Fruit fly (Drosophila melanogaster) whole organism, embryonic: ENCODE measurements around the gene cnc.

Experiments used
- Aef1 ChIP-seq: fragments of 200-800 bp; sonication (Bioruptor generic); IDR thresholded peaks from 3 replicates; pipeline ENCODE4 v1.3.6; 2022; ENCODE audit warnings: missing biosample characterization, missing genetic modification characterization
- Asciz ChIP-seq: fragments of 200-800 bp; sonication (Bioruptor generic); optimal IDR thresholded peaks from 2 replicates; lab custom pipeline; 2017; ENCODE audit warnings: missing biosample characterization, mild to moderate bottlenecking, missing genetic modification characterization, missing genetic modification reagents
- CG1024 ChIP-seq: fragments of 200-800 bp; sonication (Bioruptor generic); IDR thresholded peaks from 2 replicates; pipeline ENCODE4 v1.3.6; 2022; ENCODE audit warnings: missing biosample characterization, missing genetic modification characterization
- CG10979 ChIP-seq: fragments of 200-800 bp; sonication (Bioruptor generic); optimal IDR thresholded peaks from 2 replicates; lab custom pipeline; 2018; ENCODE audit warnings: missing biosample characterization, mild to moderate bottlenecking, missing genetic modification characterization, moderate library complexity
- CG12155 ChIP-seq: fragments of 200-800 bp; sonication (Bioruptor generic); optimal IDR thresholded peaks from 3 replicates; lab custom pipeline; 2016; ENCODE audit warnings: missing biosample characterization, missing genetic modification characterization
- CG13424 ChIP-seq: fragments of 200-800 bp; sonication (Bioruptor generic); optimal IDR thresholded peaks from 2 replicates; lab custom pipeline; 2019; ENCODE audit warnings: missing biosample characterization, mild to moderate bottlenecking, missing genetic modification characterization, moderate library complexity
- CG14710 ChIP-seq: fragments of 200-800 bp; sonication (Bioruptor generic); optimal IDR thresholded peaks from 3 replicates; lab custom pipeline; 2019; ENCODE audit warnings: missing biosample characterization, mild to moderate bottlenecking, missing genetic modification characterization, moderate library complexity
- CG15479 ChIP-seq: fragments of 200-800 bp; sonication (Bioruptor generic); optimal IDR thresholded peaks from 3 replicates; lab custom pipeline; 2019; ENCODE audit warnings: missing biosample characterization, mild to moderate bottlenecking, missing genetic modification characterization, moderate library complexity
- CG15696 ChIP-seq: fragments of 200-800 bp; sonication (Bioruptor generic); optimal IDR thresholded peaks from 2 replicates; lab custom pipeline; 2019; ENCODE audit warnings: missing biosample characterization, mild to moderate bottlenecking, missing genetic modification characterization, moderate library complexity
- CG18764 ChIP-seq: fragments of 200-800 bp; sonication (Bioruptor generic); optimal IDR thresholded peaks from 3 replicates; lab custom pipeline; 2016; ENCODE audit warnings: missing biosample characterization, missing genetic modification characterization
- CG2129 ChIP-seq: fragments of 200-800 bp; sonication (Bioruptor generic); IDR thresholded peaks from 2 replicates; pipeline ENCODE4 v1.3.6; 2022; ENCODE audit warnings: missing biosample characterization, missing genetic modification characterization; ENCODE audit not compliant: partially characterized antibody
- CG32767 ChIP-seq: fragments of 200-800 bp; sonication (Bioruptor generic); IDR thresholded peaks from 2 replicates; pipeline ENCODE4 v1.3.6; 2022; ENCODE audit warnings: missing biosample characterization, missing genetic modification characterization
- CG4424 ChIP-seq: fragments of 200-800 bp; sonication (Bioruptor generic); optimal IDR thresholded peaks from 3 replicates; lab custom pipeline; 2016; ENCODE audit warnings: missing biosample characterization, missing genetic modification characterization
- CG4820 ChIP-seq: fragments of 200-800 bp; sonication (Bioruptor generic); optimal IDR thresholded peaks from 3 replicates; lab custom pipeline; 2016; ENCODE audit warnings: missing biosample characterization, missing genetic modification characterization
- CG5180 ChIP-seq: fragments of 200-800 bp; sonication (Bioruptor generic); optimal IDR thresholded peaks from 3 replicates; lab custom pipeline; 2017; ENCODE audit warnings: missing biosample characterization, missing genetic modification characterization, mild to moderate bottlenecking, moderate library complexity, missing genetic modification reagents
- CG6791 ChIP-seq: fragments of 200-800 bp; sonication (Bioruptor generic); IDR thresholded peaks from 3 replicates; pipeline ENCODE4 v1.3.6; 2022; ENCODE audit warnings: missing biosample characterization, missing genetic modification characterization; ENCODE audit not compliant: partially characterized antibody
- CG7556 ChIP-seq: fragments of 200-800 bp; sonication (Bioruptor generic); optimal IDR thresholded peaks from 2 replicates; lab custom pipeline; 2017; ENCODE audit warnings: missing biosample characterization, mild to moderate bottlenecking, missing genetic modification characterization
- CG8281 ChIP-seq: fragments of 200-800 bp; sonication (Bioruptor generic); optimal IDR thresholded peaks from 2 replicates; lab custom pipeline; 2018; ENCODE audit warnings: missing biosample characterization, mild to moderate bottlenecking, missing genetic modification characterization, moderate library complexity
- CG9817 ChIP-seq: fragments of 200-800 bp; sonication (Bioruptor generic); optimal IDR thresholded peaks from 2 replicates; lab custom pipeline; 2018; ENCODE audit warnings: missing biosample characterization, mild to moderate bottlenecking, missing genetic modification characterization, moderate library complexity
- Chrac-16 ChIP-seq: fragments of 200-800 bp; sonication (Bioruptor generic); optimal IDR thresholded peaks from 3 replicates; lab custom pipeline; 2016; ENCODE audit warnings: missing biosample characterization, missing genetic modification characterization
- D ChIP-seq, 2 experiments: fragments of 200-800 bp in 1 of 2; fragments of >200 bp in 1 of 2; sonication (Bioruptor generic) in 1 of 2; optimal IDR thresholded peaks; 2 replicates in 1 of 2; 3 replicates in 1 of 2; lab custom pipeline; 2017; ENCODE audit warnings: mild to moderate bottlenecking in 1 of 2, missing biosample characterization in 1 of 2, missing genetic modification characterization in 1 of 2, missing genetic modification reagents in 1 of 2
- Dfd ChIP-seq, 2 experiments: fragments of >200 bp; optimal IDR thresholded peaks; 2 replicates each; lab custom pipeline; 2017; ENCODE audit warnings: missing biosample characterization in 2 of 2, missing genetic modification characterization in 2 of 2
- HHEX ChIP-seq: fragments of 200-800 bp; sonication (Bioruptor generic); optimal IDR thresholded peaks from 3 replicates; lab custom pipeline; 2017; ENCODE audit warnings: missing biosample characterization, mild to moderate bottlenecking, missing genetic modification characterization, missing genetic modification reagents
- Lpt ChIP-seq: fragments of >200 bp; optimal IDR thresholded peaks from 2 replicates; lab custom pipeline; 2018; ENCODE audit warnings: missing biosample characterization, missing genetic modification characterization
- Meics ChIP-seq: fragments of 200-800 bp; sonication (Bioruptor generic); optimal IDR thresholded peaks from 2 replicates; lab custom pipeline; 2017; ENCODE audit warnings: missing biosample characterization, mild to moderate bottlenecking, missing genetic modification characterization
- Ptx1 ChIP-seq: fragments of 200-800 bp; sonication (Bioruptor generic); IDR thresholded peaks from 2 replicates; pipeline ENCODE4 v1.3.6; 2022; ENCODE audit warnings: missing biosample characterization, missing genetic modification characterization
- Sox100B ChIP-seq: fragments of 200-800 bp; sonication (Bioruptor generic); optimal IDR thresholded peaks from 3 replicates; lab custom pipeline; 2018; ENCODE audit warnings: missing biosample characterization, mild to moderate bottlenecking, missing genetic modification characterization
- Sry-β ChIP-seq: fragments of 200-800 bp; sonication (Bioruptor generic); optimal IDR thresholded peaks from 2 replicates; lab custom pipeline; 2018; ENCODE audit warnings: missing biosample characterization, mild to moderate bottlenecking, missing genetic modification characterization, moderate library complexity
- Sry-δ ChIP-seq: fragments of 200-800 bp; sonication (Bioruptor generic); optimal IDR thresholded peaks from 2 replicates; lab custom pipeline; 2016; ENCODE audit warnings: missing biosample characterization, missing genetic modification characterization
- Usf ChIP-seq: fragments of 200-800 bp; sonication (Bioruptor generic); optimal IDR thresholded peaks from 2 replicates; lab custom pipeline; 2017; ENCODE audit warnings: missing genotype, missing biosample characterization, missing genetic modification characterization
- ab ChIP-seq: fragments of 200-800 bp; sonication (Bioruptor generic); optimal IDR thresholded peaks from 2 replicates; lab custom pipeline; 2016; ENCODE audit warnings: missing biosample characterization, missing genetic modification characterization
- caup ChIP-seq: fragments of 200-800 bp; sonication (Bioruptor generic); optimal IDR thresholded peaks from 3 replicates; lab custom pipeline; 2017; ENCODE audit warnings: missing biosample characterization, mild to moderate bottlenecking, missing genetic modification characterization, moderate library complexity; ENCODE audit not compliant: severe bottlenecking
- da ChIP-seq: fragments of 200-800 bp; sonication (Bioruptor generic); optimal IDR thresholded peaks from 2 replicates; lab custom pipeline; 2016; ENCODE audit warnings: missing biosample characterization, missing genetic modification characterization
- dysf ChIP-seq: fragments of 200-800 bp; sonication (Bioruptor generic); IDR thresholded peaks from 3 replicates; pipeline ENCODE4 v1.3.6; 2022; ENCODE audit warnings: missing biosample characterization, missing genetic modification characterization
- en ChIP-seq: fragments of 200-800 bp; sonication (Bioruptor generic); optimal IDR thresholded peaks from 2 replicates; lab custom pipeline; 2016; ENCODE audit warnings: missing biosample characterization, missing genetic modification characterization
- grn ChIP-seq: fragments of 200-800 bp; sonication (Bioruptor generic); optimal IDR thresholded peaks from 3 replicates; lab custom pipeline; 2017; ENCODE audit warnings: missing biosample characterization, missing genetic modification characterization
- inv ChIP-seq: fragments of 200-800 bp; sonication (Bioruptor generic); IDR thresholded peaks from 2 replicates; pipeline ENCODE4 v1.3.6; 2022; ENCODE audit warnings: missing biosample characterization, missing genetic modification characterization; ENCODE audit not compliant: partially characterized antibody
- kay ChIP-seq: fragments of 200-800 bp; sonication (Bioruptor generic); optimal IDR thresholded peaks from 2 replicates; lab custom pipeline; 2016; ENCODE audit warnings: missing biosample characterization, missing genetic modification characterization
- lilli ChIP-seq: fragments of 200-800 bp; sonication (Bioruptor generic); optimal IDR thresholded peaks from 3 replicates; lab custom pipeline; 2016; ENCODE audit warnings: missing biosample characterization, missing genetic modification characterization
- phol ChIP-seq: fragments of 200-800 bp; sonication (Bioruptor generic); optimal IDR thresholded peaks from 3 replicates; lab custom pipeline; 2018; ENCODE audit warnings: missing biosample characterization, mild to moderate bottlenecking, missing genetic modification characterization, moderate library complexity
- pita ChIP-seq: fragments of 200-800 bp; sonication (Bioruptor generic); optimal IDR thresholded peaks from 2 replicates; lab custom pipeline; 2017; ENCODE audit warnings: missing biosample characterization, mild to moderate bottlenecking, missing genetic modification characterization
- scrt ChIP-seq: fragments of 200-800 bp; sonication (Bioruptor generic); optimal IDR thresholded peaks from 2 replicates; lab custom pipeline; 2018; ENCODE audit warnings: missing biosample characterization, mild to moderate bottlenecking, missing genetic modification characterization, moderate library complexity
- sens ChIP-seq: fragments of 200-800 bp; sonication (Bioruptor generic); peaks from one replicate; lab custom pipeline; 2016; ENCODE audit warnings: missing biosample characterization, missing genetic modification characterization
- tap ChIP-seq: fragments of 200-800 bp; optimal IDR thresholded peaks from 3 replicates; lab custom pipeline; 2019; ENCODE audit warnings: missing biosample characterization, mild to moderate bottlenecking, missing genetic modification characterization, moderate library complexity
- tin ChIP-seq: fragments of 200-800 bp; sonication (Bioruptor generic); optimal IDR thresholded peaks from 3 replicates; lab custom pipeline; 2016; ENCODE audit warnings: missing biosample characterization, missing genetic modification characterization
- tio ChIP-seq: fragments of 200-800 bp; sonication (Bioruptor generic); optimal IDR thresholded peaks from 2 replicates; lab custom pipeline; 2017; ENCODE audit warnings: missing biosample characterization, missing genetic modification characterization, inconsistent platforms
- tna ChIP-seq: fragments of 200-800 bp; sonication (Bioruptor generic); IDR thresholded peaks from 2 replicates; pipeline ENCODE4 v1.3.6; 2022; ENCODE audit warnings: missing biosample characterization, missing genetic modification characterization; ENCODE audit not compliant: partially characterized antibody
- vfl ChIP-seq: fragments of 200-800 bp; sonication (Bioruptor generic); optimal IDR thresholded peaks from 2 replicates; lab custom pipeline; 2016; ENCODE audit warnings: missing biosample characterization, missing genetic modification characterization
- zen ChIP-seq: fragments of 200-800 bp; sonication (Bioruptor generic); optimal IDR thresholded peaks from 3 replicates; lab custom pipeline; 2018; ENCODE audit warnings: missing biosample characterization, mild to moderate bottlenecking, missing genetic modification characterization, moderate library complexity

The cnc gene

DNA sequence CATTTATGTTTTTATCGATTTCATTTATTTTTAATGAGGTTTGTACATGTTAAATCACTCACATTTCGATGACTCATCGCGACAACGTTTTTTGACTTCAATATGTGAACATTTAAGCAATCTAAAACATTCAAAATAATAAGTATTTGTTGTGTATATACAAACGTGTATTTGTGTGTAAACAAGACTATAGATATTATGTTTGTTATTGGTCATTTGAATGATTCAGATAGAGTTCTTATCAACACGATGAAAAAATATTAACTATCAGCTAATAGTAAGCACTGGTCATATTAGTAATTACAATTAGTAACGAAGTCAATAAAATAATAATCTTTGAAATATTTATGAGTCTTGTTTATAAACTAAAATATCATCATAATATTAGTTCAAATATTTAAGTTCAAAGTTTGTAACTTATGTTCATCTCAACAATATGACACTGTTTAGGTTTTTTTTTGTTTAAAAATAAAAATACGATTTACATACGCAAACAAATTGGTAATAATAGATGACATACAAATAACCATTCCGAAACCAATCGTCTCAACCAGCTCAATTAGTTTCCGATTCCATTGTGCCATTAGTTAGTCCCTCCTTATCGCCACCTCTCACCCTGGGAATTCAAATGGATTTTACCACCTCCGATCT lies 45.4 kb downstream of the cnc start (continued):
- peak; percentile 14 for TF ChIP-seq CG15696 (tag; lab: Kevin White, UChicago)
- no peak for TF ChIP-seq tna (GFP tag; lab: Robert Waterston, UW)
- no peak for TF ChIP-seq CG13424
- peak; percentile 18 for TF ChIP-seq CG4424 (GFP tag; lab: Kevin White, UChicago)
- peak; percentile 37 for TF ChIP-seq CG8281
- TF ChIP-seq CG18764 (GFP tag; lab: Kevin White, UChicago): peak; percentile 66
- peak; percentile 20 for TF ChIP-seq Sry-β
- TF ChIP-seq CG12155 (GFP tag; lab: Kevin White, UChicago): no peak
- no peak for TF ChIP-seq phol (tag; lab: Kevin White, UChicago)
- TF ChIP-seq tin (GFP tag; lab: Kevin White, UChicago): no peak
- no peak for TF ChIP-seq CG15479 (GFP tag; lab: Kevin White, UChicago)
- TF ChIP-seq Ptx1: no peak
- no peak for TF ChIP-seq Chrac-16
- TF ChIP-seq CG4820 (GFP tag; lab: Kevin White, UChicago): no peak
- TF ChIP-seq inv (GFP tag; lab: Robert Waterston, UW): no peak
- TF ChIP-seq dysf: no peak
- no peak for TF ChIP-seq Aef1
- TF ChIP-seq zen (tag; lab: Kevin White, UChicago): no peak
- TF ChIP-seq Dfd (GFP tag; optimal IDR thresholded peaks at IDR 0.05; lab: Kevin White, UChicago): no peak
- TF ChIP-seq CG32767 (GFP tag; lab: Robert Waterston, UW): no peak
- TF ChIP-seq grn (GFP tag; lab: Kevin White, UChicago): peak; percentile 16
- peak; percentile 84 for TF ChIP-seq Meics (GFP tag; lab: Kevin White, UChicago)
- no peak for TF ChIP-seq CG6791 (GFP tag; lab: Robert Waterston, UW)
- TF ChIP-seq sens (GFP tag; lab: Kevin White, UChicago): peak; percentile 77
- TF ChIP-seq vfl (GFP tag; lab: Kevin White, UChicago): no peak
- TF ChIP-seq Sox100B (GFP tag; lab: Kevin White, UChicago): peak; percentile 15
- no peak for TF ChIP-seq Sry-δ (GFP tag; lab: Kevin White, UChicago)
- peak; percentile 22 for TF ChIP-seq CG5180 (GFP tag; lab: Kevin White, UChicago)
- no peak for TF ChIP-seq caup
- TF ChIP-seq tap (tag; lab: Kevin White, UChicago): peak; percentile 38
- TF ChIP-seq Usf: no peak
- no peak for TF ChIP-seq Lpt (GFP tag; lab: Kevin White, UChicago)
- TF ChIP-seq D (optimal IDR thresholded peaks at IDR 0.05; lab: Kevin White, UChicago): no peak
- peak; percentile 24 for TF ChIP-seq D (GFP tag; optimal IDR thresholded peaks at IDR 0.05; lab: Kevin White, UChicago)
- no peak for TF ChIP-seq tio (GFP tag; lab: Kevin White, UChicago)
- peak; percentile 45 for TF ChIP-seq CG14710 (tag; lab: Kevin White, UChicago)
- TF ChIP-seq CG10979 (tag; lab: Kevin White, UChicago): peak; percentile 32
- peak; percentile 18 for TF ChIP-seq HHEX (GFP tag; lab: Kevin White, UChicago)
- TF ChIP-seq lilli (GFP tag; lab: Kevin White, UChicago): no peak
- no peak for TF ChIP-seq da (GFP tag; lab: Kevin White, UChicago)
- TF ChIP-seq en (GFP tag; lab: Kevin White, UChicago): no peak
- peak; percentile 82 for TF ChIP-seq Asciz
- peak; percentile 42; the same call in 1 of the 2 replicates for TF ChIP-seq CG1024 (GFP tag; lab: Robert Waterston, UW)
- TF ChIP-seq CG9817 (tag; lab: Kevin White, UChicago): no peak
- peak; percentile 27 for TF ChIP-seq CG7556 (GFP tag; lab: Kevin White, UChicago)
- no peak for TF ChIP-seq ab
- no peak for TF ChIP-seq pita (GFP tag; lab: Kevin White, UChicago)
- peak; percentile 19 for TF ChIP-seq kay (GFP tag; lab: Kevin White, UChicago)
- no peak for TF ChIP-seq scrt (GFP tag; lab: Kevin White, UChicago)
- TF ChIP-seq CG2129: no peak
